Worm (Caenorhabditis elegans): ENCODE results near the gene D1054.3.
A peak's percentile ranks its signal among the peaks of the same experiment; 100 is the strongest.

The D1054.3 gene

ce11 chrV:10813425-10814156 lies 42.3 kb downstream of the D1054.3 start, which contains the start of the genes C29A12.1 and lig-1 (continued):
- peak; percentile 56 to 78 (median 73) for TF ChIP-seq dpl-1 (GFP tag; optimal IDR thresholded peaks at IDR 0.05)
- no peak for TF ChIP-seq C34B4.2 (tag; optimal IDR thresholded peaks at IDR 0.05)
- TF ChIP-seq dsc-1 (tag; optimal IDR thresholded peaks at IDR 0.05), result no peak
- no peak for TF ChIP-seq mep-1 (tag; optimal IDR thresholded peaks at IDR 0.05)
- TF ChIP-seq nhr-71 (tag; optimal IDR thresholded peaks at IDR 0.05), result peak; percentile 22
- TF ChIP-seq egl-27 (tag; optimal IDR thresholded peaks at IDR 0.05), result no peak
- peak; percentile 42 for TF ChIP-seq lin-15B (tag; optimal IDR thresholded peaks at IDR 0.05)
- TF ChIP-seq alr-1 (tag; optimal IDR thresholded peaks at IDR 0.05; ENCODE audit: borderline replicate concordance), result no peak
- peak in 1 of 6 experiments; percentile 22 for TF ChIP-seq elt-3 (tag; optimal IDR thresholded peaks at IDR 0.05)
- no peak for TF ChIP-seq irx-1 (tag; optimal IDR thresholded peaks at IDR 0.05)
- TF ChIP-seq C16A3.4 (tag; optimal IDR thresholded peaks at IDR 0.05), result peak; percentile 42
- no peak for TF ChIP-seq pax-3 (tag; optimal IDR thresholded peaks at IDR 0.05)
- no peak for TF ChIP-seq zag-1 (tag; optimal IDR thresholded peaks at IDR 0.05)
- TF ChIP-seq ets-5 (GFP tag; IDR thresholded peaks at IDR 0.05), result no peak
- no peak for TF ChIP-seq nhr-12 (tag; optimal IDR thresholded peaks at IDR 0.05)

ce11 chrV:10814333-10814732 lies 43.1 kb downstream of the D1054.3 start:
- TF ChIP-seq grh-1 (GFP tag; IDR thresholded peaks at IDR 0.05) (no peak), C34B4.2 (tag; optimal IDR thresholded peaks at IDR 0.05) (no peak), zip-4 (GFP tag; optimal IDR thresholded peaks at IDR 0.05) (no peak), C04F5.9 (tag; optimal IDR thresholded peaks at IDR 0.05) (no peak), aly-2 (tag; optimal IDR thresholded peaks at IDR 0.05) (no peak), ets-5 (GFP tag; IDR thresholded peaks at IDR 0.05) (no peak), blmp-1 (tag; optimal IDR thresholded peaks at IDR 0.05) (no peak), ces-1 (GFP tag; optimal IDR thresholded peaks at IDR 0.05) (no peak), snpc-4 (tag; optimal IDR thresholded peaks at IDR 0.05) (no peak), egl-27 (tag; optimal IDR thresholded peaks at IDR 0.05) (no peak), elt-3 (tag; optimal IDR thresholded peaks at IDR 0.05) (no peak), hlh-4 (tag; optimal IDR thresholded peaks at IDR 0.05) (no peak), nhr-71 (tag; optimal IDR thresholded peaks at IDR 0.05) (no peak)

ce11 chrV:10816831-10817230 lies 45.6 kb downstream of the D1054.3 start:
- TF ChIP-seq fkh-10 (GFP tag; optimal IDR thresholded peaks at IDR 0.05) (peak; percentile 30), lin-14 (GFP tag; optimal IDR thresholded peaks at IDR 0.05) (peak; percentile 15), pag-3 (tag; optimal IDR thresholded peaks at IDR 0.05; ENCODE audit: borderline replicate concordance, insufficient read depth) (no peak)

ce11 chrV:10818498-10818897 lies 47.2 kb downstream of the D1054.3 start:
- TF ChIP-seq lin-14 (GFP tag; optimal IDR thresholded peaks at IDR 0.05), result peak; percentile 52
- no peak for TF ChIP-seq nhr-84 (tag; optimal IDR thresholded peaks at IDR 0.05)
